Worm (Caenorhabditis elegans) whole organism, L4 larva: ENCODE data around the gene T10G3.8.

ENCODE experiments used
- D1046.2 ChIP-seq: fragments of 200-800 bp; sonication (Bioruptor generic); IDR thresholded peaks from 2 replicates; pipeline ENCODE4 v1.3.6; 2022; ENCODE audit warnings: missing genetic modification characterization, missing compliant biosample characterization
- F37D6.2 ChIP-seq: sonication (generic microtip); optimal IDR thresholded peaks from 2 replicates; lab custom pipeline; 2016; ENCODE audit warnings: mild to moderate bottlenecking, missing genetic modification characterization, missing compliant biosample characterization
- F44E2.7 ChIP-seq: fragments of 200-800 bp; sonication (Bioruptor generic); IDR thresholded peaks from 2 replicates; pipeline ENCODE4 v2.1.2; 2022; ENCODE audit warnings: missing genetic modification characterization, missing compliant biosample characterization
- R02D3.7 ChIP-seq: fragments of 150-350 bp; sonication (generic microtip); optimal IDR thresholded peaks from 3 replicates; lab custom pipeline; 2014; ENCODE audit warnings: missing biosample characterization, missing genetic modification characterization
- T26A8.4 ChIP-seq: fragments of 200-800 bp; sonication (Bioruptor generic); IDR thresholded peaks from 2 replicates; pipeline ENCODE4 v1.3.6; 2022; ENCODE audit warnings: missing genetic modification characterization, missing compliant biosample characterization
- Y5F2A.4 ChIP-seq: fragments of 200-800 bp; sonication (Bioruptor generic); optimal IDR thresholded peaks from 2 replicates; lab custom pipeline; 2018; ENCODE audit warnings: mild to moderate bottlenecking, missing genetic modification characterization, missing compliant biosample characterization
- ZK337.2 ChIP-seq: fragments of 200-800 bp; sonication (Bioruptor generic); IDR thresholded peaks from 2 replicates; pipeline ENCODE4 v1.3.6; 2022; ENCODE audit warnings: missing genetic modification reagents, missing genetic modification characterization, missing compliant biosample characterization
- aha-1 ChIP-seq: fragments of 150-350 bp; peaks from one replicate; lab custom pipeline; 2014; ENCODE audit warnings: missing biosample characterization, missing genetic modification characterization
- ama-1 ChIP-seq: fragments of 150-350 bp; optimal IDR thresholded peaks from 2 replicates; lab custom pipeline; 2014; ENCODE audit warnings: inconsistent platforms, mixed read lengths
- ceh-20 ChIP-seq: fragments of 200-800 bp; sonication (Bioruptor generic); IDR thresholded peaks from 2 replicates; pipeline ENCODE4 v1.3.6; 2022; ENCODE audit warnings: missing genetic modification reagents, missing genetic modification characterization, missing compliant biosample characterization
- ceh-28 ChIP-seq: fragments of 150-350 bp; optimal IDR thresholded peaks from 2 replicates; lab custom pipeline; 2014; ENCODE audit warnings: missing biosample characterization, missing genetic modification reagents, missing genetic modification characterization
- ceh-44 ChIP-seq: fragments of 200-800 bp; sonication (Bioruptor generic); IDR thresholded peaks from 2 replicates; pipeline ENCODE4 v1.3.6; 2022; ENCODE audit warnings: missing genetic modification reagents, missing genetic modification characterization, missing compliant biosample characterization
- ceh-82 ChIP-seq: sonication (generic microtip); optimal IDR thresholded peaks from 2 replicates; lab custom pipeline; 2017; ENCODE audit warnings: missing biosample characterization, missing genetic modification characterization
- daf-12 ChIP-seq: fragments of 150-350 bp; optimal IDR thresholded peaks from 2 replicates; lab custom pipeline; 2014; ENCODE audit warnings: missing biosample characterization, missing genetic modification reagents, missing genetic modification characterization
- daf-16 ChIP-seq, 3 experiments: sonication (generic microtip); optimal IDR thresholded peaks; 2 replicates each; lab custom pipeline; 2016 to 2017; ENCODE audit warnings: missing genetic modification characterization in 3 of 3, missing genetic modification reagents in 3 of 3, mild to moderate bottlenecking in 2 of 3, missing compliant biosample characterization in 2 of 3, missing biosample characterization in 1 of 3, moderate library complexity in 1 of 3
- daf-19 ChIP-seq: fragments of 200-800 bp; sonication (Bioruptor generic); conservative IDR thresholded peaks from 2 replicates; pipeline ENCODE4 v1.3.6; 2022; ENCODE audit warnings: missing genetic modification characterization, missing compliant biosample characterization
- daf-8 ChIP-seq: fragments of 200-800 bp; sonication (Bioruptor generic); IDR thresholded peaks from 2 replicates; pipeline ENCODE4 v1.3.6; 2022; ENCODE audit warnings: missing genetic modification characterization, missing compliant biosample characterization
- dmd-8 ChIP-seq: fragments of 200-800 bp; sonication (Bioruptor generic); IDR thresholded peaks from 2 replicates; pipeline ENCODE4 v1.3.6; 2022; ENCODE audit warnings: missing genetic modification characterization, missing compliant biosample characterization
- dpl-1 ChIP-seq: fragments of 150-350 bp; optimal IDR thresholded peaks from 2 replicates; lab custom pipeline; 2014; ENCODE audit warnings: missing biosample characterization, missing genetic modification reagents, missing genetic modification characterization
- duxl-1 ChIP-seq: sonication (generic microtip); optimal IDR thresholded peaks from 2 replicates; lab custom pipeline; 2016; ENCODE audit warnings: mild to moderate bottlenecking, missing genetic modification characterization, moderate library complexity, missing compliant biosample characterization; ENCODE audit not compliant: poor library complexity
- egl-43 ChIP-seq: fragments of 200-800 bp; sonication (Bioruptor generic); IDR thresholded peaks from 2 replicates; pipeline ENCODE4 v1.3.6; 2022; ENCODE audit warnings: missing genetic modification reagents, missing genetic modification characterization, missing compliant biosample characterization
- fkh-10 ChIP-seq: fragments of 150-350 bp; optimal IDR thresholded peaks from 2 replicates; lab custom pipeline; 2014; ENCODE audit warnings: missing biosample characterization, missing genetic modification reagents, missing genetic modification characterization
- hif-1 ChIP-seq, 2 experiments: sonication (generic microtip); optimal IDR thresholded peaks; 2 replicates each; lab custom pipeline; 2016 to 2017; ENCODE audit warnings: missing compliant biosample characterization in 2 of 2, missing genetic modification characterization in 2 of 2, missing genetic modification reagents in 2 of 2, missing genotype in 2 of 2, mild to moderate bottlenecking in 1 of 2
- hlh-30 ChIP-seq: sonication (generic microtip); optimal IDR thresholded peaks from 2 replicates; lab custom pipeline; 2017; ENCODE audit warnings: antibody characterized with exemption, mild to moderate bottlenecking, missing genetic modification characterization, missing compliant biosample characterization; ENCODE audit not compliant: insufficient read depth
- lin-1 ChIP-seq: fragments of 200-800 bp; sonication (Bioruptor generic); IDR thresholded peaks from 2 replicates; pipeline ENCODE4 v1.3.6; 2022; ENCODE audit warnings: missing genetic modification reagents, missing genetic modification characterization, missing compliant biosample characterization
- lin-13 ChIP-seq: fragments of 150-350 bp; optimal IDR thresholded peaks from 2 replicates; lab custom pipeline; 2014; ENCODE audit warnings: missing biosample characterization, missing genetic modification reagents, missing genetic modification characterization
- lin-15B ChIP-seq: fragments of 150-350 bp; sonication (generic microtip); optimal IDR thresholded peaks from 3 replicates; lab custom pipeline; 2014; ENCODE audit warnings: missing biosample characterization, missing genetic modification characterization
- lir-3 ChIP-seq: sonication (generic microtip); optimal IDR thresholded peaks from 2 replicates; lab custom pipeline; 2016; ENCODE audit warnings: mild to moderate bottlenecking, missing genetic modification characterization, missing compliant biosample characterization
- mdt-29 ChIP-seq: fragments of 200-800 bp; sonication (Bioruptor generic); IDR thresholded peaks from 2 replicates; pipeline ENCODE4 v1.3.6; 2022; ENCODE audit warnings: missing genetic modification reagents, missing genetic modification characterization, missing compliant biosample characterization
- mep-1 ChIP-seq: fragments of 150-350 bp; sonication (generic microtip); optimal IDR thresholded peaks from 3 replicates; lab custom pipeline; 2014; ENCODE audit warnings: missing biosample characterization, missing genetic modification characterization
- mxl-3 ChIP-seq: fragments of 200-800 bp; sonication (Bioruptor generic); optimal IDR thresholded peaks from 2 replicates; lab custom pipeline; 2018; ENCODE audit warnings: mild to moderate bottlenecking, missing genetic modification characterization, missing compliant biosample characterization
- nhr-10 ChIP-seq: fragments of 150-350 bp; optimal IDR thresholded peaks from 2 replicates; lab custom pipeline; 2014; ENCODE audit warnings: missing biosample characterization, missing genetic modification characterization
- nhr-11 ChIP-seq: fragments of 150-350 bp; optimal IDR thresholded peaks from 2 replicates; lab custom pipeline; 2014; ENCODE audit warnings: missing biosample characterization, missing genetic modification characterization
- nhr-111 ChIP-seq: fragments of 200-800 bp; sonication (Bioruptor generic); optimal IDR thresholded peaks from 2 replicates; lab custom pipeline; 2018; ENCODE audit warnings: mild to moderate bottlenecking, missing genetic modification characterization, missing compliant biosample characterization
- nhr-237 ChIP-seq: sonication (generic microtip); optimal IDR thresholded peaks from 2 replicates; lab custom pipeline; 2017; ENCODE audit warnings: missing biosample characterization, missing genetic modification characterization
- nhr-25 ChIP-seq: sonication (generic microtip); optimal IDR thresholded peaks from 2 replicates; lab custom pipeline; 2017; ENCODE audit warnings: missing genetic modification characterization, mild to moderate bottlenecking, missing compliant biosample characterization, antibody characterized with exemption, moderate library complexity, borderline replicate concordance; ENCODE audit not compliant: insufficient read depth
- nhr-42 ChIP-seq: fragments of 200-800 bp; sonication (Bioruptor generic); IDR thresholded peaks from 2 replicates; pipeline ENCODE4 v1.3.6; 2022; ENCODE audit warnings: missing genetic modification characterization, missing compliant biosample characterization
- nhr-76 ChIP-seq: fragments of 150-350 bp; optimal IDR thresholded peaks from 2 replicates; lab custom pipeline; 2014; ENCODE audit warnings: missing biosample characterization, missing genetic modification characterization
- nhr-77 ChIP-seq: fragments of 150-350 bp; optimal IDR thresholded peaks from 2 replicates; lab custom pipeline; 2014; ENCODE audit warnings: missing biosample characterization, missing genetic modification characterization
- php-3 ChIP-seq: fragments of 200-800 bp; sonication (Bioruptor generic); IDR thresholded peaks from 2 replicates; pipeline ENCODE4 v1.3.6; 2022; ENCODE audit warnings: missing genetic modification reagents, missing genetic modification characterization, missing compliant biosample characterization
- rbr-2 ChIP-seq: sonication (generic microtip); optimal IDR thresholded peaks from 2 replicates; lab custom pipeline; 2016; ENCODE audit warnings: missing genotype, missing genetic modification characterization, missing compliant biosample characterization
- set-16 ChIP-seq: fragments of 200-800 bp; sonication (Bioruptor generic); IDR thresholded peaks from 2 replicates; pipeline ENCODE4 v1.3.6; 2022; ENCODE audit warnings: missing genetic modification reagents, missing genetic modification characterization, missing compliant biosample characterization
- snpc-1.2 ChIP-seq: fragments of 200-800 bp; sonication (Bioruptor generic); IDR thresholded peaks from 2 replicates; pipeline ENCODE4 v1.3.6; 2022; ENCODE audit warnings: missing genetic modification reagents, missing genetic modification characterization, missing compliant biosample characterization
- tra-1 ChIP-seq: fragments of 200-800 bp; sonication (Bioruptor generic); IDR thresholded peaks from 2 replicates; pipeline ENCODE4 v1.3.6; 2022; ENCODE audit warnings: missing genetic modification reagents, missing genetic modification characterization, missing compliant biosample characterization
- unc-130 ChIP-seq: sonication (generic microtip); optimal IDR thresholded peaks from 2 replicates; lab custom pipeline; 2016; ENCODE audit warnings: missing genetic modification reagents, missing genetic modification characterization, missing compliant biosample characterization
- vab-7 ChIP-seq: fragments of 200-800 bp; sonication (Bioruptor generic); IDR thresholded peaks from 2 replicates; pipeline ENCODE4 v1.3.6; 2022; ENCODE audit warnings: missing genetic modification reagents, missing genetic modification characterization, missing compliant biosample characterization
- zag-1 ChIP-seq: fragments of 150-350 bp; optimal IDR thresholded peaks from 2 replicates; lab custom pipeline; 2014; ENCODE audit warnings: missing biosample characterization, missing genetic modification characterization
- zip-2 ChIP-seq: fragments of 150-350 bp; optimal IDR thresholded peaks from 2 replicates; lab custom pipeline; 2014; ENCODE audit warnings: missing biosample characterization, missing genetic modification characterization

Gene T10G3.8

DNA sequence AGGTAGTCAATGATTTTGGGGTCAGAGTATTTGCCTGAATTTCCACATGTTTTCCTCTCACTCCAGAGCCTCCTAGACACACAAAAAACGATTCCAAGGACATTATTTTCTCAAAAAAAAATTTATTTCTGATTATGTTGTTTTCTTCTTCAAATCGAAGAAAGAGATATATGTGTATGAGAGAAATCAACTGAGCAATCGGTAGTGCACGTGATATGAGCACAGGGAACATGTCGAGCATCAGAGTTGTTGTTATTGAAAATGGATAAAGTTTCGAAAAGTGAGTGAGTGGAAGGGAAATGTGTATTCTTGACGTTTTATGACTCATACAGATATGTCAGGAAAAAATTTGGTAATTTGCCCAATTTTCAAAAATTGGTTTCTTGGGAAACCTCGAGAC lies 4.2 kb downstream of the T10G3.8 start:
- no peak for TF ChIP-seq dpl-1
- TF ChIP-seq daf-19 (GFP tag; lab: Robert Waterston, UW): no peak
- peak in 1 of 2 experiments; percentile 59 for TF ChIP-seq daf-16 (GFP tag; optimal IDR thresholded peaks at IDR 0.05; lab: Kevin White, UChicago)
- no peak for TF ChIP-seq daf-16 (tag; optimal IDR thresholded peaks at IDR 0.05; lab: Kevin White, UChicago)
- no peak for TF ChIP-seq zip-2 (tag; lab: Kevin White, UChicago)
- TF ChIP-seq tra-1: no peak
- no peak for TF ChIP-seq vab-7 (GFP tag; lab: Robert Waterston, UW)
- TF ChIP-seq ZK337.2 (GFP tag; lab: Robert Waterston, UW): no peak
- no peak for TF ChIP-seq hif-1 (tag; optimal IDR thresholded peaks at IDR 0.05; lab: Kevin White, UChicago)
- TF ChIP-seq nhr-11 (tag; lab: Kevin White, UChicago): peak; percentile 14
- TF ChIP-seq, all 104 proteins: peak for 2

DNA sequence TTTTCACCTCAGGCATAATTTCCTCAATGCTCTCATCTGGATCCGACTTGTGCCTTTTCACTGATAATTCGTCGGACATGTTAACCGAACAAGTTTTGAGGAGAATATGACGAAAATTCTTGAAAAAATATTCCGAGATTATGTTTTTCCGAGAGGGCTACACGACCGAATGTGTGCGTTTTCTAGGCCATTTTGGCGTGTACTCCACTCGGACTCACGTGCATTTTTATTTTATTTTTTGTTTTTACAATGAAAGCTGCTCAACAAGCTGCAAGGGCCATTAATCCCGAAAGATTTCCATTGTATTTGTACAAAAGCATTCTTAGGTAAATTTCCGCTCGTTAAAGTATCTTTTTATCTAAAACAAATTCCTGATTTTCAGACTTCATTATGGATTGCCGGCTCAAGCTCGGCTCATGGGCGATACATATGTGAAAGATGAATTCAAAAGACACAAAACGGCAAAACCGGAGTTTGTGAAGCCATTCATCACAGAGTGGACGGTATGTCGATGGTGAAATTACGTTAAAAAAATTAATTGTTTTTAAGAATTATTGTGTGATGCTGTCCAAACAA lies 8.0 kb downstream of the T10G3.8 start, which contains the start of the genes F25H9.6 and F25H9.7:
TSS of gene F25H9.6 (minus strand) at position 172 of the 576 bp plus-strand sequence.
TSS of gene F25H9.7 (plus strand) at position 187 of the 576 bp plus-strand sequence.
- TF ChIP-seq egl-43 (GFP tag; lab: Robert Waterston, UW) (no peak), mdt-29 (peak; percentile 69; the same call in 1 of the 2 replicates), Y5F2A.4 (GFP tag; lab: Kevin White, UChicago) (no peak), dpl-1 (peak; percentile 77), tra-1 (peak; percentile 79; the same call in 1 of the 2 replicates), ceh-44 (peak; percentile 63; the same call in 1 of the 2 replicates), D1046.2 (GFP tag; lab: Robert Waterston, UW) (peak; percentile 78; the same call in 1 of the 2 replicates), lir-3 (peak; percentile 1), mxl-3 (GFP tag; lab: Kevin White, UChicago) (peak; percentile 71), nhr-76 (tag; lab: Kevin White, UChicago) (no peak), vab-7 (GFP tag; lab: Robert Waterston, UW) (peak; percentile 57; the same call in 1 of the 2 replicates), ama-1 (lab: Kevin White, UChicago) (no peak), daf-8 (no peak), unc-130 (GFP tag; lab: Kevin White, UChicago) (peak; percentile 97), daf-12 (tag; lab: Kevin White, UChicago) (no peak), nhr-10 (tag; lab: Kevin White, UChicago) (no peak), ceh-28 (tag; lab: Kevin White, UChicago) (no peak), daf-16 (GFP tag; optimal IDR thresholded peaks at IDR 0.05; lab: Kevin White, UChicago) (peak; percentile 43 to 86), daf-16 (tag; optimal IDR thresholded peaks at IDR 0.05; lab: Kevin White, UChicago) (peak; percentile 29), F44E2.7 (no peak), duxl-1 (peak; percentile 88), ceh-20 (peak; percentile 83), set-16 (GFP tag; lab: Robert Waterston, UW) (no peak), mep-1 (peak; percentile 65), lin-15B (tag; lab: Kevin White, UChicago) (no peak), R02D3.7 (tag; lab: Kevin White, UChicago) (no peak), hlh-30 (tag; lab: Kevin White, UChicago) (peak; percentile 91), ceh-82 (tag; lab: Kevin White, UChicago) (no peak), zag-1 (tag; lab: Kevin White, UChicago) (no peak), snpc-1.2 (GFP tag; lab: Robert Waterston, UW) (no peak; the same call in 1 of the 2 replicates), fkh-10 (GFP tag; lab: Kevin White, UChicago) (no peak), lin-13 (peak; percentile 66), aha-1 (tag; lab: Kevin White, UChicago) (peak; percentile 91), php-3 (GFP tag; lab: Robert Waterston, UW) (no peak), nhr-25 (no peak), T26A8.4 (GFP tag; lab: Robert Waterston, UW) (peak; percentile 84), lin-1 (GFP tag; lab: Robert Waterston, UW) (no peak), nhr-42 (GFP tag; lab: Robert Waterston, UW) (no peak), F37D6.2 (tag; lab: Kevin White, UChicago) (peak; percentile 70), nhr-237 (tag; lab: Kevin White, UChicago) (no peak), rbr-2 (peak; percentile 81), nhr-111 (peak; percentile 45), nhr-77 (tag; lab: Kevin White, UChicago) (peak; percentile 58), dmd-8 (GFP tag; lab: Robert Waterston, UW) (0 out of 2 replicates have a peak, but pooled peaks have one; percentile 12)
